Worm (Caenorhabditis elegans) whole organism, L4 larva: ENCODE measurements around the gene Y71H2AL.4.
A peak's percentile ranks its signal among the peaks of the same experiment; 100 is the strongest.

ENCODE experiments used
- D1046.2 ChIP-seq: fragments of 200-800 bp; sonication (Bioruptor generic); IDR thresholded peaks from 2 replicates; pipeline ENCODE4 v1.3.6; 2022; ENCODE audit warnings: missing genetic modification characterization, missing compliant biosample characterization
- aly-2 ChIP-seq: sonication (generic microtip); optimal IDR thresholded peaks from 2 replicates; lab custom pipeline; 2018; ENCODE audit warnings: missing biosample characterization, missing genetic modification characterization
- fos-1 ChIP-seq: fragments of 150-350 bp; optimal IDR thresholded peaks from 2 replicates; lab custom pipeline; 2014; ENCODE audit warnings: missing biosample characterization, missing genetic modification characterization
- hlh-11 ChIP-seq: fragments of 200-800 bp; sonication (Bioruptor generic); optimal IDR thresholded peaks from 2 replicates; lab custom pipeline; 2018; ENCODE audit warnings: mild to moderate bottlenecking, missing genetic modification characterization, missing compliant biosample characterization
- lin-39 ChIP-seq: fragments of 150-350 bp; optimal IDR thresholded peaks from 2 replicates; lab custom pipeline; 2014; ENCODE audit warnings: missing biosample characterization, missing genetic modification reagents, missing genetic modification characterization
- skn-1 ChIP-seq: fragments of 150-350 bp; optimal IDR thresholded peaks from 2 replicates; lab custom pipeline; 2014; ENCODE audit warnings: missing biosample characterization, missing genetic modification characterization
- unc-62 ChIP-seq, 3 experiments: fragments of 150-350 bp in 1 of 3; sonication (generic microtip); optimal IDR thresholded peaks in 2 of 3; peaks in 1 of 3; 1 replicate in 1 of 3; 2 replicates in 2 of 3; lab custom pipeline; 2014 to 2017; ENCODE audit warnings: missing biosample characterization in 3 of 3, missing genetic modification characterization in 3 of 3, missing genetic modification reagents in 3 of 3, missing genotype in 1 of 3

- peak; percentile 56 for TF ChIP-seq hlh-11 (tag; lab: Kevin White, UChicago)
- TF ChIP-seq skn-1 (tag; lab: Kevin White, UChicago) = no peak
- peak in 1 of 2 experiments; percentile 77 for TF ChIP-seq unc-62 (GFP tag; optimal IDR thresholded peaks at IDR 0.05 in 1 of 2; lab: Kevin White, UChicago)
- TF ChIP-seq unc-62 (tag; optimal IDR thresholded peaks at IDR 0.05; lab: Kevin White, UChicago) = no peak
- no peak for TF ChIP-seq fos-1 (tag; lab: Kevin White, UChicago)
- TF ChIP-seq aly-2 = no peak
- no peak for TF ChIP-seq lin-39 (tag; lab: Kevin White, UChicago)
- no peak for TF ChIP-seq D1046.2 (GFP tag; lab: Robert Waterston, UW)
These were observed 10.1 kb upstream of the Y71H2AL.4 start for ce11 chrIII:2676097-2676496.
